Worm (Caenorhabditis elegans) whole organism, mixed stage, embryonic: ENCODE measurements around the gene aagr-3.

Experiments
- M03D4.4 ChIP-seq: sonication (generic microtip); optimal IDR thresholded peaks from 2 replicates; lab custom pipeline; 2017; ENCODE audit warnings: mild to moderate bottlenecking, missing genetic modification characterization, missing compliant biosample characterization
- bed-3 ChIP-seq: fragments of 200-800 bp; sonication (Bioruptor generic); optimal IDR thresholded peaks from 3 replicates; lab custom pipeline; 2018; ENCODE audit warnings: mild to moderate bottlenecking, missing genetic modification characterization, moderate library complexity, missing compliant biosample characterization
- blmp-1 ChIP-seq: fragments of 150-350 bp; optimal IDR thresholded peaks from 2 replicates; lab custom pipeline; 2014; ENCODE audit warnings: missing biosample characterization, missing genetic modification characterization
- ceh-39 ChIP-seq: fragments of 150-350 bp; optimal IDR thresholded peaks from 2 replicates; lab custom pipeline; 2014; ENCODE audit warnings: missing biosample characterization, missing genetic modification characterization
- ceh-43 ChIP-seq: fragments of 200-800 bp; sonication (Bioruptor generic); optimal IDR thresholded peaks from 2 replicates; lab custom pipeline; 2018; ENCODE audit warnings: mild to moderate bottlenecking, missing genetic modification characterization, moderate library complexity, missing compliant biosample characterization
- ceh-83 ChIP-seq: fragments of 200-800 bp; sonication (Bioruptor generic); optimal IDR thresholded peaks from 2 replicates; lab custom pipeline; 2018; ENCODE audit warnings: mild to moderate bottlenecking, missing genetic modification characterization, missing compliant biosample characterization
- ces-1 ChIP-seq: fragments of 150-350 bp; optimal IDR thresholded peaks from 2 replicates; lab custom pipeline; 2014; ENCODE audit warnings: missing biosample characterization, missing genetic modification reagents, missing genetic modification characterization
- cnd-1 ChIP-seq: fragments of 200-800 bp; sonication (Bioruptor generic); optimal IDR thresholded peaks from 2 replicates; lab custom pipeline; 2018; ENCODE audit warnings: mild to moderate bottlenecking, missing genetic modification characterization, missing compliant biosample characterization
- drap-1 ChIP-seq: fragments of 200-800 bp; sonication (Bioruptor generic); optimal IDR thresholded peaks from 3 replicates; lab custom pipeline; 2018; ENCODE audit warnings: mild to moderate bottlenecking, missing genetic modification characterization, missing compliant biosample characterization
- elt-1 ChIP-seq: sonication (generic microtip); optimal IDR thresholded peaks from 2 replicates; lab custom pipeline; 2017; ENCODE audit warnings: missing genetic modification characterization, mild to moderate bottlenecking, missing compliant biosample characterization, antibody characterized with exemption, moderate library complexity, borderline replicate concordance; ENCODE audit not compliant: insufficient read depth
- elt-3 ChIP-seq: fragments of 150-350 bp; optimal IDR thresholded peaks from 2 replicates; lab custom pipeline; 2014; ENCODE audit warnings: missing biosample characterization, missing genetic modification characterization
- flh-1 ChIP-seq: fragments of 200-800 bp; sonication (Bioruptor generic); optimal IDR thresholded peaks from 2 replicates; lab custom pipeline; 2018; ENCODE audit warnings: mild to moderate bottlenecking, missing genetic modification characterization, moderate library complexity, missing compliant biosample characterization
- ham-2 ChIP-seq: fragments of 200-800 bp; sonication (Bioruptor generic); optimal IDR thresholded peaks from 2 replicates; lab custom pipeline; 2018; ENCODE audit warnings: mild to moderate bottlenecking, missing genetic modification characterization, missing compliant biosample characterization
- hlh-1 ChIP-seq: fragments of 150-350 bp; optimal IDR thresholded peaks from 2 replicates; lab custom pipeline; 2014; ENCODE audit warnings: missing biosample characterization, missing genetic modification reagents, missing genetic modification characterization
- lin-13 ChIP-seq: fragments of 150-350 bp; optimal IDR thresholded peaks from 2 replicates; lab custom pipeline; 2014; ENCODE audit warnings: missing biosample characterization, missing genetic modification characterization
- lin-32 ChIP-seq: fragments of 200-800 bp; sonication (Bioruptor generic); optimal IDR thresholded peaks from 2 replicates; lab custom pipeline; 2018; ENCODE audit warnings: mild to moderate bottlenecking, missing genetic modification characterization, missing compliant biosample characterization
- lsy-2 ChIP-seq: fragments of 150-350 bp; optimal IDR thresholded peaks from 2 replicates; lab custom pipeline; 2014; ENCODE audit warnings: missing biosample characterization, missing genetic modification characterization
- mab-5 ChIP-seq: fragments of 150-350 bp; optimal IDR thresholded peaks from 2 replicates; lab custom pipeline; 2014; ENCODE audit warnings: missing biosample characterization, missing genetic modification characterization
- mep-1 ChIP-seq: fragments of 150-350 bp; optimal IDR thresholded peaks from 2 replicates; lab custom pipeline; 2017; ENCODE audit warnings: missing biosample characterization, missing genetic modification reagents, missing genetic modification characterization, inconsistent platforms
- mls-2 ChIP-seq: sonication (generic microtip); optimal IDR thresholded peaks from 2 replicates; lab custom pipeline; 2016; ENCODE audit warnings: mild to moderate bottlenecking, missing genetic modification characterization, moderate library complexity, missing compliant biosample characterization
- nhr-12 ChIP-seq: fragments of 150-350 bp; optimal IDR thresholded peaks from 2 replicates; lab custom pipeline; 2014; ENCODE audit warnings: missing biosample characterization, missing genetic modification characterization
- nhr-2 ChIP-seq: fragments of 150-350 bp; optimal IDR thresholded peaks from 2 replicates; lab custom pipeline; 2014; ENCODE audit warnings: missing biosample characterization, missing genetic modification characterization
- nhr-237 ChIP-seq: fragments of 150-350 bp; optimal IDR thresholded peaks from 2 replicates; lab custom pipeline; 2014; ENCODE audit warnings: missing biosample characterization, missing genetic modification characterization
- nhr-28 ChIP-seq: fragments of 150-350 bp; optimal IDR thresholded peaks from 2 replicates; lab custom pipeline; 2014; ENCODE audit warnings: missing biosample characterization, missing genetic modification characterization
- nhr-76 ChIP-seq: sonication (generic microtip); optimal IDR thresholded peaks from 2 replicates; lab custom pipeline; 2017; ENCODE audit warnings: missing biosample characterization, missing genetic modification characterization
- pha-4 ChIP-seq: fragments of 150-350 bp; optimal IDR thresholded peaks from 2 replicates; lab custom pipeline; 2018; ENCODE audit warnings: missing biosample characterization, missing genetic modification reagents, missing genetic modification characterization
- sem-2 ChIP-seq: fragments of 200-800 bp; sonication (Bioruptor generic); optimal IDR thresholded peaks from 2 replicates; lab custom pipeline; 2018; ENCODE audit warnings: mild to moderate bottlenecking, missing genetic modification characterization, missing compliant biosample characterization
- snpc-4 ChIP-seq: fragments of 150-350 bp; optimal IDR thresholded peaks from 2 replicates; lab custom pipeline; 2014; ENCODE audit warnings: missing biosample characterization, missing genetic modification characterization
- sptf-1 ChIP-seq: sonication (generic microtip); optimal IDR thresholded peaks from 2 replicates; lab custom pipeline; 2017; ENCODE audit warnings: mild to moderate bottlenecking, missing genetic modification characterization, moderate library complexity, missing compliant biosample characterization
- tbx-8 ChIP-seq: fragments of 200-800 bp; sonication (Bioruptor generic); optimal IDR thresholded peaks from 2 replicates; lab custom pipeline; 2018; ENCODE audit warnings: mild to moderate bottlenecking, missing genetic modification characterization, moderate library complexity, missing compliant biosample characterization
- unc-120 ChIP-seq: sonication (generic microtip); optimal IDR thresholded peaks from 2 replicates; lab custom pipeline; 2017; ENCODE audit warnings: missing genetic modification characterization, missing compliant biosample characterization; ENCODE audit not compliant: poor library complexity, severe bottlenecking
- unc-39 ChIP-seq: fragments of 150-350 bp; optimal IDR thresholded peaks from 2 replicates; lab custom pipeline; 2014; ENCODE audit warnings: missing biosample characterization, missing genetic modification characterization
- unc-62 ChIP-seq: fragments of 150-350 bp; optimal IDR thresholded peaks from 2 replicates; lab custom pipeline; 2014; ENCODE audit warnings: missing biosample characterization, missing genetic modification reagents, missing genetic modification characterization
- zip-8 ChIP-seq: fragments of 150-350 bp; optimal IDR thresholded peaks from 2 replicates; lab custom pipeline; 2014; ENCODE audit warnings: missing biosample characterization, missing genetic modification characterization
- ztf-11 ChIP-seq: fragments of 150-350 bp; optimal IDR thresholded peaks from 2 replicates; lab custom pipeline; 2014; ENCODE audit warnings: missing biosample characterization, missing genetic modification characterization

aagr-3 gene

ce11 chrV:9724021-9724671, 5.2 kb downstream of the aagr-3 start, which contains the start of gene slcr-46.3:
Gene slcr-46.3 (minus strand): TSS chrV:9724106.
- TF ChIP-seq lsy-2 (tag; lab: Kevin White, UChicago) = no peak
- peak; percentile 43 for TF ChIP-seq pha-4
- TF ChIP-seq sem-2 (GFP tag; lab: Kevin White, UChicago) = no peak
- TF ChIP-seq lin-13 = no peak
- TF ChIP-seq ces-1 (GFP tag; lab: Kevin White, UChicago) = no peak
- TF ChIP-seq nhr-28 (tag; lab: Kevin White, UChicago) = no peak
- no peak for TF ChIP-seq elt-3 (tag; lab: Kevin White, UChicago)
- no peak for TF ChIP-seq elt-1 (tag; lab: Kevin White, UChicago)
- peak; percentile 17 for TF ChIP-seq mep-1 (tag; lab: Kevin White, UChicago)
- TF ChIP-seq cnd-1 (tag; lab: Kevin White, UChicago) = no peak
- TF ChIP-seq ceh-83 (GFP tag; lab: Kevin White, UChicago) = no peak
- no peak for TF ChIP-seq snpc-4 (tag; lab: Kevin White, UChicago)
- no peak for TF ChIP-seq sptf-1 (tag; lab: Kevin White, UChicago)
- TF ChIP-seq ztf-11 (tag; lab: Kevin White, UChicago) = no peak
- peak; percentile 32 for TF ChIP-seq ham-2 (GFP tag; lab: Kevin White, UChicago)
- no peak for TF ChIP-seq unc-39 (tag; lab: Kevin White, UChicago)
- TF ChIP-seq blmp-1 (tag; lab: Kevin White, UChicago) = no peak
- no peak for TF ChIP-seq ceh-43
- TF ChIP-seq bed-3 (GFP tag; lab: Kevin White, UChicago) = no peak
- TF ChIP-seq mab-5 (tag; lab: Kevin White, UChicago) = peak; percentile 6
- no peak for TF ChIP-seq unc-120 (tag; lab: Kevin White, UChicago)
- peak; percentile 64 for TF ChIP-seq nhr-2 (tag; lab: Kevin White, UChicago)
- no peak for TF ChIP-seq nhr-12 (tag; lab: Kevin White, UChicago)
- TF ChIP-seq drap-1 (GFP tag; lab: Kevin White, UChicago) = no peak
- TF ChIP-seq nhr-76 (tag; lab: Kevin White, UChicago) = no peak
- TF ChIP-seq M03D4.4 (tag; lab: Kevin White, UChicago) = peak; percentile 34
- TF ChIP-seq hlh-1 (tag; lab: Kevin White, UChicago) = no peak
- no peak for TF ChIP-seq mls-2 (tag; lab: Kevin White, UChicago)
- no peak for TF ChIP-seq flh-1
- TF ChIP-seq zip-8 = peak; percentile 84
- TF ChIP-seq tbx-8 = no peak
- TF ChIP-seq unc-62 (GFP tag; lab: Kevin White, UChicago) = peak; percentile 10
- TF ChIP-seq ceh-39 (tag; lab: Kevin White, UChicago) = no peak
- no peak for TF ChIP-seq lin-32 (GFP tag; lab: Kevin White, UChicago)
- no peak for TF ChIP-seq nhr-237 (tag; lab: Kevin White, UChicago)

- TF ChIP-seq unc-62 (GFP tag; lab: Kevin White, UChicago) (no peak), sptf-1 (tag; lab: Kevin White, UChicago) (no peak), lin-13 (no peak), snpc-4 (tag; lab: Kevin White, UChicago) (no peak), ceh-83 (GFP tag; lab: Kevin White, UChicago) (no peak), M03D4.4 (tag; lab: Kevin White, UChicago) (no peak)
Measured at ce11 chrV:9716397-9716796, 12.9 kb downstream of the aagr-3 start, which contains the start of gene str-188. Gene str-188 (plus strand): TSS chrV:9716697.

ce11 chrV:9714909-9715308, 14.4 kb downstream of the aagr-3 start, which contains the start of gene F40F9.3:
Gene F40F9.3 (plus strand): TSS chrV:9715209.
- no peak for TF ChIP-seq flh-1
- TF ChIP-seq tbx-8 = no peak
- no peak for TF ChIP-seq nhr-12 (tag; lab: Kevin White, UChicago)
- no peak for TF ChIP-seq lsy-2 (tag; lab: Kevin White, UChicago)
- no peak for TF ChIP-seq mls-2 (tag; lab: Kevin White, UChicago)
- no peak for TF ChIP-seq ceh-83 (GFP tag; lab: Kevin White, UChicago)
- TF ChIP-seq elt-3 (tag; lab: Kevin White, UChicago) = no peak
- no peak for TF ChIP-seq unc-120 (tag; lab: Kevin White, UChicago)
- TF ChIP-seq elt-1 (tag; lab: Kevin White, UChicago) = no peak
- no peak for TF ChIP-seq ces-1 (GFP tag; lab: Kevin White, UChicago)
- TF ChIP-seq mep-1 (tag; lab: Kevin White, UChicago) = no peak
